Fruit fly (Drosophila melanogaster) whole organism, wandering third instar larva: Measurements from ENCODE around the gene B52.

Experiments
- CG32264 ChIP-seq: fragments of 200-800 bp; sonication (Bioruptor generic); optimal IDR thresholded peaks from 2 replicates; lab custom pipeline; 2016; ENCODE audit warnings: missing biosample characterization, missing genetic modification characterization
- CrebA ChIP-seq: fragments of 200-800 bp; sonication (Bioruptor generic); optimal IDR thresholded peaks from 2 replicates; lab custom pipeline; 2016; ENCODE audit warnings: missing biosample characterization, mild to moderate bottlenecking, missing genetic modification characterization, borderline replicate concordance
- Dfd ChIP-seq: fragments of >200 bp; optimal IDR thresholded peaks from 2 replicates; lab custom pipeline; 2017; ENCODE audit warnings: missing biosample characterization, missing genetic modification characterization
- GATAd ChIP-seq: sonication (Bioruptor generic); optimal IDR thresholded peaks from 2 replicates; lab custom pipeline; 2016; ENCODE audit warnings: missing biosample characterization, missing genetic modification characterization
- HLH106 ChIP-seq: fragments of 200-800 bp; optimal IDR thresholded peaks from 3 replicates; lab custom pipeline; 2019; ENCODE audit warnings: missing biosample characterization, mild to moderate bottlenecking, missing genetic modification characterization, moderate library complexity
- Hr78 ChIP-seq: fragments of >200 bp; optimal IDR thresholded peaks from 2 replicates; lab custom pipeline; 2017; ENCODE audit warnings: missing biosample characterization, missing genetic modification characterization
- Hr83 ChIP-seq: fragments of 200-300 bp; sonication (Bioruptor generic); optimal IDR thresholded peaks from 2 replicates; lab custom pipeline; 2016; ENCODE audit warnings: missing biosample characterization, mild to moderate bottlenecking, missing genetic modification characterization, moderate library complexity; ENCODE audit not compliant: poor library complexity, severe bottlenecking
- Jra ChIP-seq: sonication (Bioruptor generic); optimal IDR thresholded peaks from 2 replicates; lab custom pipeline; 2016; ENCODE audit warnings: missing biosample characterization, missing genetic modification characterization
- Mio ChIP-seq: sonication (Bioruptor generic); optimal IDR thresholded peaks from 2 replicates; lab custom pipeline; 2016; ENCODE audit warnings: missing biosample characterization, missing genetic modification characterization
- Myc ChIP-seq: fragments of >200 bp; optimal IDR thresholded peaks from 2 replicates; lab custom pipeline; 2017
- N ChIP-seq: fragments of >200 bp; optimal IDR thresholded peaks from 2 replicates; lab custom pipeline; 2018; ENCODE audit warnings: missing biosample characterization, missing external identifiers, missing genetic modification characterization
- Sp1 ChIP-seq: fragments of 200-800 bp; sonication (Bioruptor generic); optimal IDR thresholded peaks from 3 replicates; lab custom pipeline; 2019; ENCODE audit warnings: missing biosample characterization, mild to moderate bottlenecking, missing genetic modification characterization, moderate library complexity
- Vsx2 ChIP-seq: fragments of 200-300, 225-300 bp; sonication (Bioruptor generic); optimal IDR thresholded peaks from 2 replicates; lab custom pipeline; 2018; ENCODE audit warnings: missing biosample characterization, missing genetic modification characterization; ENCODE audit not compliant: partially characterized antibody
- br ChIP-seq: fragments of 200-800 bp; sonication (Bioruptor generic); optimal IDR thresholded peaks from 2 replicates; lab custom pipeline; 2016; ENCODE audit warnings: missing biosample characterization, missing genetic modification characterization
- brk ChIP-seq: fragments of 200-800 bp; sonication (Bioruptor generic); optimal IDR thresholded peaks from 2 replicates; lab custom pipeline; 2016; ENCODE audit warnings: missing biosample characterization, mild to moderate bottlenecking, missing genetic modification characterization
- dmrt93B ChIP-seq: fragments of 200-800 bp; sonication (Bioruptor generic); optimal IDR thresholded peaks from 2 replicates; lab custom pipeline; 2018; ENCODE audit warnings: missing biosample characterization, mild to moderate bottlenecking, missing genetic modification characterization
- dsf ChIP-seq: sonication (Bioruptor generic); optimal IDR thresholded peaks from 2 replicates; lab custom pipeline; 2016; ENCODE audit warnings: missing biosample characterization, missing genetic modification characterization, borderline replicate concordance
- ey ChIP-seq: fragments of 200-800 bp; sonication (Bioruptor generic); optimal IDR thresholded peaks from 2 replicates; lab custom pipeline; 2016; ENCODE audit warnings: missing biosample characterization, missing genetic modification characterization
- fru ChIP-seq: fragments of 200-800 bp; sonication (Bioruptor generic); optimal IDR thresholded peaks from 3 replicates; lab custom pipeline; 2016; ENCODE audit warnings: missing biosample characterization, mild to moderate bottlenecking, missing genetic modification characterization
- h ChIP-seq: fragments of 200-800 bp; sonication (Bioruptor generic); optimal IDR thresholded peaks from 3 replicates; lab custom pipeline; 2016; ENCODE audit warnings: missing biosample characterization, mild to moderate bottlenecking, missing genetic modification characterization
- jim ChIP-seq: fragments of 175-275, 200-325 bp; sonication (Bioruptor generic); optimal IDR thresholded peaks from 2 replicates; lab custom pipeline; 2016; ENCODE audit warnings: missing biosample characterization, mild to moderate bottlenecking, missing genetic modification characterization
- rgr ChIP-seq: fragments of 200-800 bp; sonication (Bioruptor generic); optimal IDR thresholded peaks from 3 replicates; lab custom pipeline; 2016; ENCODE audit warnings: missing biosample characterization, mild to moderate bottlenecking, missing genetic modification characterization
- sage ChIP-seq: fragments of 200-800 bp; sonication (Bioruptor generic); optimal IDR thresholded peaks from 2 replicates; lab custom pipeline; 2016; ENCODE audit warnings: missing biosample characterization, mild to moderate bottlenecking, missing genetic modification characterization
- tai ChIP-seq: sonication (Bioruptor generic); optimal IDR thresholded peaks from 2 replicates; lab custom pipeline; 2016; ENCODE audit warnings: missing biosample characterization, missing genetic modification characterization
- usp ChIP-seq: fragments of >200 bp; optimal IDR thresholded peaks from 2 replicates; lab custom pipeline; 2017; ENCODE audit warnings: missing biosample characterization, missing genetic modification characterization

The B52 gene

dm6 chr3R:13659865-13660738 lies 1.0 kb upstream of the B52 start, which contains the start of gene Hrb87F (continued):
- TF ChIP-seq Jra (GFP tag; lab: Kevin White, UChicago), result no peak
- no peak for TF ChIP-seq N (GFP tag; lab: Kevin White, UChicago)
- no peak for TF ChIP-seq Hr78 (GFP tag; lab: Kevin White, UChicago)

- no peak for TF ChIP-seq h
- TF ChIP-seq GATAd (GFP tag; lab: Kevin White, UChicago), result no peak
- no peak for TF ChIP-seq fru
- no peak for TF ChIP-seq Dfd (GFP tag; lab: Kevin White, UChicago)
- no peak for TF ChIP-seq Hr83
- TF ChIP-seq usp (GFP tag; lab: Kevin White, UChicago), result no peak
- no peak for TF ChIP-seq Sp1 (GFP tag; lab: Kevin White, UChicago)
- TF ChIP-seq Mio (GFP tag; lab: Kevin White, UChicago), result no peak
- TF ChIP-seq Jra (GFP tag; lab: Kevin White, UChicago), result no peak
- no peak for TF ChIP-seq dmrt93B (GFP tag; lab: Kevin White, UChicago)
Measured at dm6 chr3R:13662149-13662548, 1.0 kb downstream of the B52 start.

dm6 chr3R:13665992-13666391 lies 4.9 kb downstream of the B52 start:
- no peak for TF ChIP-seq CrebA (GFP tag; lab: Kevin White, UChicago)
- no peak for TF ChIP-seq ey (GFP tag; lab: Kevin White, UChicago)
- TF ChIP-seq brk, result no peak
- TF ChIP-seq dmrt93B (GFP tag; lab: Kevin White, UChicago), result no peak
- no peak for TF ChIP-seq Hr83
- no peak for TF ChIP-seq dsf (GFP tag; lab: Kevin White, UChicago)
- no peak for TF ChIP-seq Dfd (GFP tag; lab: Kevin White, UChicago)
- no peak for TF ChIP-seq sage (GFP tag; lab: Kevin White, UChicago)
- no peak for TF ChIP-seq HLH106 (tag; lab: Kevin White, UChicago)
- no peak for TF ChIP-seq Jra (GFP tag; lab: Kevin White, UChicago)
- TF ChIP-seq GATAd (GFP tag; lab: Kevin White, UChicago), result no peak
- TF ChIP-seq jim (GFP tag; lab: Kevin White, UChicago), result no peak
- TF ChIP-seq Mio (GFP tag; lab: Kevin White, UChicago), result no peak
- TF ChIP-seq tai (GFP tag; lab: Kevin White, UChicago), result no peak
- no peak for TF ChIP-seq fru
- no peak for TF ChIP-seq br (GFP tag; lab: Kevin White, UChicago)
- no peak for TF ChIP-seq Vsx2 (GFP tag; lab: Kevin White, UChicago)

dm6 chr3R:13672898-13673297 lies 11.8 kb downstream of the B52 start:
- TF ChIP-seq rgr (GFP tag; lab: Kevin White, UChicago) (no peak), CG32264 (GFP tag; lab: Kevin White, UChicago) (no peak), Hr83 (no peak)
- TF ChIP-seq, all 38 proteins: peak for 0

- TF ChIP-seq usp (GFP tag; lab: Kevin White, UChicago) (no peak), Dfd (GFP tag; lab: Kevin White, UChicago) (no peak), CG32264 (GFP tag; lab: Kevin White, UChicago) (no peak), Hr83 (no peak), Myc (lab: Kevin White, UChicago) (peak; percentile 73), Mio (GFP tag; lab: Kevin White, UChicago) (no peak), br (GFP tag; lab: Kevin White, UChicago) (no peak), N (GFP tag; lab: Kevin White, UChicago) (no peak), HLH106 (tag; lab: Kevin White, UChicago) (no peak)
Measured at dm6 chr3R:13674492-13675033, 13.5 kb downstream of the B52 start, which contains the start of gene Task6. Task6 (minus strand) TSS chr3R:13674542.
